Worm (Caenorhabditis elegans): ENCODE data around the gene C34E7.3.
A peak's percentile ranks its signal among the peaks of the same experiment; 100 is the strongest.

C34E7.3 gene

ce11 chrX:12929961-12930360, at the start of gene C34E7.3:
Gene C34E7.3, plus strand, starts transcription at chrX:12930261.
- TF ChIP-seq zip-5 (tag; optimal IDR thresholded peaks at IDR 0.05) (no peak), ceh-2 (tag; optimal IDR thresholded peaks at IDR 0.05) (no peak), hlh-13 (GFP tag; optimal IDR thresholded peaks at IDR 0.05) (no peak), C08G9.2 (tag; optimal IDR thresholded peaks at IDR 0.05) (no peak), Y22D7AL.16 (tag; optimal IDR thresholded peaks at IDR 0.05) (no peak)

DNA sequence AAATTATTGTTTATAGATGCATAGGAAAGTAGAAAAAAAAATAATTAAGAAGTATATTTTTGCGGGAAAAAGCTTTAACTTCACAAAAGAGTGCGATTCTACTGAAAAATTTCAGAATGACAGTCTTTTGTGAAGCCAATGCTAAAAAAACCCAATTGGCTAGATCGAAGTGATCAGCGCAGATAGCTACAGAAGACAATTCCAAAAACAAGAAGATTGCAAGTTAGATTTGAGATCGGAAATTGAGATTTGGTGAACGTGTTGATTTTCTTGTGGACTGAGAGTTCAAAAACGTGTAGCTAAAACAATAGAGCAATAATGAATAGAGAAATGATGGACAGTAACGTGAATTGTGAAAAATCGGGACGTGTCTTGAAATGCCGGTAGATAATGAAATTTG, 48.9 kb upstream of the C34E7.3 start:
- TF ChIP-seq unc-55 (GFP tag; optimal IDR thresholded peaks at IDR 0.05) (no peak), T23F11.4 (GFP tag; optimal IDR thresholded peaks at IDR 0.05) (no peak), nfya-1 (tag; optimal IDR thresholded peaks at IDR 0.05) (no peak), syd-9 (tag; optimal IDR thresholded peaks at IDR 0.05) (no peak), pqm-1 (tag; optimal IDR thresholded peaks at IDR 0.05) (no peak), gmeb-2 (tag; optimal IDR thresholded peaks at IDR 0.05) (no peak), ceh-9 (tag; optimal IDR thresholded peaks at IDR 0.05) (no peak), ceh-14 (tag; optimal IDR thresholded peaks at IDR 0.05) (no peak), pha-2 (tag; optimal IDR thresholded peaks at IDR 0.05) (no peak), fax-1 (tag; optimal IDR thresholded peaks at IDR 0.05) (no peak), sox-2 (GFP tag; IDR thresholded peaks at IDR 0.05) (no peak), unc-86 (tag; optimal IDR thresholded peaks at IDR 0.05) (no peak), hlh-8 (tag; optimal IDR thresholded peaks at IDR 0.05) (no peak), hlh-6 (tag; optimal IDR thresholded peaks at IDR 0.05) (no peak), unc-3 (GFP tag; conservative IDR thresholded peaks at IDR 0.05) (no peak), unc-3 (tag; optimal IDR thresholded peaks at IDR 0.05) (no peak), rnt-1 (tag; optimal IDR thresholded peaks at IDR 0.05) (no peak), ceh-31 (tag; optimal IDR thresholded peaks at IDR 0.05) (no peak), elt-4 (tag; optimal IDR thresholded peaks at IDR 0.05) (no peak), sdc-2 (tag; optimal IDR thresholded peaks at IDR 0.05) (no peak)

DNA sequence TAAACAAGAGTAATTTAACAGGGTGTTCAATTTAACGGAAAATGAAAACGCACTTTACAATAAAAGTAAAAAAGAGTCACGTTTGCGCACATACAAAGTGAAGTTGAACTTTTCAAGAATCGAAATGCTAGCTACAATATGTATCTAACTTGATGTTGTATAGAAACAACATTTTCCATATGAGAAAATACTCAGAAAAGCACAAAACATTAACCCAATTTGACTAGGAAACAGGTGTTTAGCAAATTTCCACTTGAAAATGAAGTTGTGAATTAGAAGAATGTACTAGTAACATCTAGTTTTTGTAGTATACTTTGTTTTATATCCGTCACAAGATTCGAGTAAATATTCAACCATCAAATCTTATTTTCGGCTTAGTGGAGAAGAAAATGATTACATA, 45.2 kb upstream of the C34E7.3 start, which contains the start of gene gpc-1:
Gene gpc-1 (minus strand): TSS at position 117 of the 400 bp plus-strand sequence.
- TF ChIP-seq ceh-18 (tag; optimal IDR thresholded peaks at IDR 0.05) (no peak), ceh-9 (tag; optimal IDR thresholded peaks at IDR 0.05) (no peak), madf-2 (tag; optimal IDR thresholded peaks at IDR 0.05) (no peak), ceh-48 (tag; optimal IDR thresholded peaks at IDR 0.05) (no peak), pha-4 (tag; optimal IDR thresholded peaks at IDR 0.05) (no peak), sdc-2 (tag; optimal IDR thresholded peaks at IDR 0.05) (no peak), ceh-24 (tag; optimal IDR thresholded peaks at IDR 0.05) (no peak), unc-3 (GFP tag; conservative IDR thresholded peaks at IDR 0.05) (no peak), unc-3 (tag; optimal IDR thresholded peaks at IDR 0.05) (no peak), hlh-30 (tag; optimal IDR thresholded peaks at IDR 0.05; ENCODE audit: insufficient read depth) (no peak), ceh-30 (tag; optimal IDR thresholded peaks at IDR 0.05) (no peak), hlh-13 (GFP tag; optimal IDR thresholded peaks at IDR 0.05) (no peak), unc-86 (tag; optimal IDR thresholded peaks at IDR 0.05) (no peak), fax-1 (tag; optimal IDR thresholded peaks at IDR 0.05) (no peak), F13H6.1 (tag; optimal IDR thresholded peaks at IDR 0.05) (no peak), pha-2 (tag; optimal IDR thresholded peaks at IDR 0.05) (no peak), T23F11.4 (GFP tag; optimal IDR thresholded peaks at IDR 0.05) (no peak), ceh-22 (tag; optimal IDR thresholded peaks at IDR 0.05) (no peak), unc-42 (tag; optimal IDR thresholded peaks at IDR 0.05) (no peak), hlh-6 (tag; optimal IDR thresholded peaks at IDR 0.05) (no peak), hlh-15 (tag; optimal IDR thresholded peaks at IDR 0.05) (no peak)

ce11 chrX:12889837-12890449, 40.1 kb upstream of the C34E7.3 start:
- peak; percentile 74 for TF ChIP-seq sox-4 (tag; optimal IDR thresholded peaks at IDR 0.05)
- TF ChIP-seq C38D4.7 (GFP tag; optimal IDR thresholded peaks at IDR 0.05): peak; percentile 78
- no peak for TF ChIP-seq lim-6 (tag; optimal IDR thresholded peaks at IDR 0.05)
- peak; percentile 59 for TF ChIP-seq ahr-1 (tag; optimal IDR thresholded peaks at IDR 0.05)
- TF ChIP-seq nfya-1 (tag; optimal IDR thresholded peaks at IDR 0.05): peak; percentile 42
- peak; percentile 67 for TF ChIP-seq ets-4 (tag; optimal IDR thresholded peaks at IDR 0.05)
- TF ChIP-seq npax-4 (tag; optimal IDR thresholded peaks at IDR 0.05): peak; percentile 73
- TF ChIP-seq unc-3 (GFP tag; conservative IDR thresholded peaks at IDR 0.05): peak; percentile 63
- TF ChIP-seq unc-3 (tag; optimal IDR thresholded peaks at IDR 0.05): peak; percentile 64
- peak; percentile 78 for TF ChIP-seq pha-2 (tag; optimal IDR thresholded peaks at IDR 0.05)
- TF ChIP-seq tbx-7 (tag; optimal IDR thresholded peaks at IDR 0.05): peak; percentile 48
- TF ChIP-seq unc-42 (tag; optimal IDR thresholded peaks at IDR 0.05): no peak
- peak; percentile 81 for TF ChIP-seq ref-2 (tag; optimal IDR thresholded peaks at IDR 0.05)
- TF ChIP-seq ama-1 (optimal IDR thresholded peaks at IDR 0.05): no peak
- TF ChIP-seq elt-2 (tag; optimal IDR thresholded peaks at IDR 0.05): peak; percentile 84
- TF ChIP-seq sox-2 (GFP tag; IDR thresholded peaks at IDR 0.05): peak; percentile 85
- no peak for TF ChIP-seq fkh-10 (GFP tag; optimal IDR thresholded peaks at IDR 0.05)
- peak; percentile 50 for TF ChIP-seq ceh-6 (GFP tag; optimal IDR thresholded peaks at IDR 0.05)
